Worm (Caenorhabditis elegans) whole organism, midembryonic: ENCODE measurements around the gene clc-11.

Experiments
- T22C8.4 ChIP-seq: fragments of 200-800 bp; sonication (Bioruptor generic); IDR thresholded peaks from 2 replicates; pipeline ENCODE4 v1.3.6; 2022; ENCODE audit warnings: missing genetic modification characterization, missing compliant biosample characterization
- cog-1 ChIP-seq: sonication (generic microtip); optimal IDR thresholded peaks from 2 replicates; lab custom pipeline; 2016; ENCODE audit warnings: missing genetic modification characterization, missing compliant biosample characterization
- flt-1 ChIP-seq: fragments of 200-800 bp; sonication (Bioruptor generic); IDR thresholded peaks from 2 replicates; pipeline ENCODE4 v1.3.6; 2022; ENCODE audit warnings: missing genetic modification characterization, missing compliant biosample characterization
- klf-2 ChIP-seq: fragments of 200-800 bp; sonication (Bioruptor generic); conservative IDR thresholded peaks from 2 replicates; pipeline ENCODE4 v1.3.6; 2022; ENCODE audit warnings: missing genetic modification reagents, missing genetic modification characterization, missing compliant biosample characterization
- med-1 ChIP-seq: sonication (generic microtip); optimal IDR thresholded peaks from 2 replicates; lab custom pipeline; 2017; ENCODE audit warnings: missing genetic modification characterization, mild to moderate bottlenecking, missing compliant biosample characterization, antibody characterized with exemption, missing genetic modification reagents; ENCODE audit not compliant: insufficient read depth
- ref-1 ChIP-seq: fragments of 200-800 bp; sonication (Bioruptor generic); conservative IDR thresholded peaks from 2 replicates; pipeline ENCODE4 v1.3.6; 2022; ENCODE audit warnings: missing genetic modification reagents, missing genetic modification characterization, missing compliant biosample characterization
- tab-1 ChIP-seq: fragments of 200-800 bp; sonication (Bioruptor generic); IDR thresholded peaks from 2 replicates; pipeline ENCODE4 v1.3.6; 2022; ENCODE audit warnings: missing genetic modification characterization, missing compliant biosample characterization
- ztf-23 ChIP-seq: fragments of 200-800 bp; sonication (Bioruptor generic); IDR thresholded peaks from 2 replicates; pipeline ENCODE4 v1.3.6; 2022; ENCODE audit warnings: missing genetic modification reagents, missing genetic modification characterization, missing compliant biosample characterization
- ztf-29 ChIP-seq: fragments of 200-800 bp; sonication (Bioruptor generic); IDR thresholded peaks from 2 replicates; pipeline ENCODE4 v1.3.6; 2022; ENCODE audit warnings: missing genetic modification reagents, missing genetic modification characterization, missing compliant biosample characterization

DNA sequence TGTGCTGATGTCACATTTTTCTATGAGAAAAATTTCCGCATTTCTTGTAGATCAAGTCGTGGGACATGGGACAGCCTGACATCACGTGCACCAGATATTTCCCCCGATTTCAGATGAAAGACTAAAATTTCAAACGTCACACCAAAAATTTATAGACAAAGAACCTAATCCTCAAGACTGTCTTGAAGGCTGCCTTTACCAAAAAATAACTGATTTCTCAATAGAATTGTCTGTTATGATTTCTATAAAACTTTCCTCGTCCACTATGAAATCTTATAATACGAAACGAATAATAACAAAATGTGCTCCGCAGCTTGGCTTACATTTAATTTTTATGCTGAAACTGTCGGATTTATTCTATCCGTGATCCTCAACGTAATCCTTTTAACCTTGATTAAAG lies 40.9 kb upstream of the clc-11 start, which contains the start of gene str-106:
- TF ChIP-seq ref-1 (GFP tag; lab: Robert Waterston, UW) (no peak), klf-2 (GFP tag; lab: Robert Waterston, UW) (no peak), ztf-29 (no peak), ztf-23 (no peak), flt-1 (GFP tag; lab: Robert Waterston, UW) (no peak), tab-1 (GFP tag; lab: Robert Waterston, UW) (no peak), T22C8.4 (GFP tag; lab: Robert Waterston, UW) (no peak), med-1 (GFP tag; lab: Kevin White, UChicago) (no peak), cog-1 (tag; lab: Kevin White, UChicago) (no peak)
